Worm (Caenorhabditis elegans) whole organism, L1 larva: ENCODE results near the gene dlc-3.

Experiments
- C34B4.2 ChIP-seq: sonication (generic microtip); optimal IDR thresholded peaks from 2 replicates; lab custom pipeline; 2017; ENCODE audit warnings: mild to moderate bottlenecking, missing genetic modification characterization, missing compliant biosample characterization
- ama-1 ChIP-seq: fragments of 150-350 bp; optimal IDR thresholded peaks from 2 replicates; lab custom pipeline; 2014
- ceh-8 ChIP-seq: fragments of 200-800 bp; sonication (Bioruptor generic); optimal IDR thresholded peaks from 2 replicates; lab custom pipeline; 2018; ENCODE audit warnings: mild to moderate bottlenecking, missing genetic modification characterization, moderate library complexity, missing compliant biosample characterization
- mab-9 ChIP-seq: fragments of 200-800 bp; sonication (Bioruptor generic); IDR thresholded peaks from 2 replicates; pipeline ENCODE4 v1.3.6; 2022; ENCODE audit warnings: missing genetic modification reagents, missing genetic modification characterization, missing compliant biosample characterization
- nhr-11 ChIP-seq: fragments of 150-350 bp; optimal IDR thresholded peaks from 2 replicates; lab custom pipeline; 2014; ENCODE audit warnings: missing biosample characterization, missing genetic modification characterization
- nhr-77 ChIP-seq: fragments of 150-350 bp; optimal IDR thresholded peaks from 2 replicates; lab custom pipeline; 2014; ENCODE audit warnings: missing biosample characterization, missing genetic modification characterization
- pag-3 ChIP-seq: sonication (generic microtip); optimal IDR thresholded peaks from 2 replicates; lab custom pipeline; 2017; ENCODE audit warnings: missing genetic modification characterization, mild to moderate bottlenecking, missing compliant biosample characterization, antibody characterized with exemption, borderline replicate concordance; ENCODE audit not compliant: insufficient read depth
- zag-1 ChIP-seq: fragments of 150-350 bp; optimal IDR thresholded peaks from 2 replicates; lab custom pipeline; 2014; ENCODE audit warnings: missing biosample characterization, missing genetic modification characterization
- ztf-11 ChIP-seq, 2 experiments: sonication (generic microtip); optimal IDR thresholded peaks; 2 replicates each; lab custom pipeline; 2016 to 2017; ENCODE audit warnings: missing genetic modification characterization in 2 of 2, missing biosample characterization in 1 of 2, missing compliant biosample characterization in 1 of 2

DNA sequence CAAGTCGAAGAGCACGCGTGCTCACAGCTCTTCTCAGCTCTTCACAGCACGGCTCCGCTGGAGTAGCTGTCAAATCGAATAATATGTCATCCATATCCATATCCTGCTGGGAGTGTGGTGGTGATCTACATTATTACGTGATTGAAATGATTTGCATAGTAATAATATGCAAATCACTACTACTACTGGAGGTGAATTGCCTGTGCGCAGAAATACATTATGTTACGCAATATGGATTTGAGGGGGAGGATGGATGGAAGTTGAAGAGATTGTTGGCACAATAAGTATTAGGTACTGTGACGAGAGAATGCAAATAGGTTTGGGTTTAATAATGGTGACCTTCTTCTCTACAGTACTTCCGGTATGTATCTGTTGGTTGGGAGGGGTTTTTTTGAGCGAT lies 28.7 kb upstream of the dlc-3 start:
- TF ChIP-seq nhr-77 (tag; lab: Kevin White, UChicago), result no peak
- no peak for TF ChIP-seq C34B4.2
- TF ChIP-seq ama-1 (lab: Kevin White, UChicago), result no peak
- no peak for TF ChIP-seq zag-1
- TF ChIP-seq ztf-11 (tag; optimal IDR thresholded peaks at IDR 0.05; lab: Kevin White, UChicago), result no peak
- TF ChIP-seq nhr-11 (tag; lab: Kevin White, UChicago), result no peak
- TF ChIP-seq mab-9 (GFP tag; lab: Robert Waterston, UW), result no peak
- no peak for TF ChIP-seq pag-3 (tag; lab: Kevin White, UChicago)
- TF ChIP-seq ceh-8 (GFP tag; lab: Kevin White, UChicago), result no peak
